Worm (Caenorhabditis elegans) whole organism, L3 larva: ENCODE results near the gene F36H1.3.

Experiments
- fos-1 ChIP-seq: fragments of 150-350 bp; optimal IDR thresholded peaks from 2 replicates; lab custom pipeline; 2014; ENCODE audit warnings: missing biosample characterization, missing genetic modification characterization
- nhr-11 ChIP-seq: fragments of 150-350 bp; optimal IDR thresholded peaks from 2 replicates; lab custom pipeline; 2014; ENCODE audit warnings: missing biosample characterization, missing genetic modification characterization

ce11 chrIV:11011920-11012319, 38.0 kb upstream of the F36H1.3 start, which contains the start of gene ndx-9:
- TF ChIP-seq nhr-11 (tag; lab: Kevin White, UChicago) (no peak), fos-1 (tag; lab: Kevin White, UChicago) (no peak)
